Fruit fly (Drosophila melanogaster): ENCODE measurements around the gene CG31697.
A peak's percentile ranks its signal among the peaks of the same experiment; 100 is the strongest.

CG31697 gene

dm6 chr2L:19518636-19519086, 16.6 kb upstream of the CG31697 start, which contains the start of gene CG10132 (continued):
- TF ChIP-seq Dref (GFP tag; IDR thresholded peaks at IDR 0.05) (peak; percentile 58), Ets65A (GFP tag) (no peak), hbn (GFP tag; IDR thresholded peaks at IDR 0.05; ENCODE audit: partially characterized antibody) (0 out of 2 replicates have a peak, but pooled peaks have one; percentile 29), CG7271 (tag; optimal IDR thresholded peaks at IDR 0.05) (no peak), CG2889 (GFP tag; IDR thresholded peaks at IDR 0.05) (no peak), odd (GFP tag; optimal IDR thresholded peaks at IDR 0.05) (no peak), Dp (GFP tag; optimal IDR thresholded peaks at IDR 0.05) (peak; percentile 29), nau (GFP tag; optimal IDR thresholded peaks at IDR 0.05) (no peak), E2f2 (GFP tag; IDR thresholded peaks at IDR 0.05) (peak; percentile 47), nerfin-2 (GFP tag; IDR thresholded peaks at IDR 0.05; ENCODE audit: partially characterized antibody) (peak; percentile 26; the same call in 1 of the 2 replicates), CG7963 (GFP tag; IDR thresholded peaks at IDR 0.05; ENCODE audit: partially characterized antibody) (peak; percentile 57; the same call in 1 of the 3 replicates), CG13624 (GFP tag; optimal IDR thresholded peaks at IDR 0.05) (no peak), lbe (GFP tag; optimal IDR thresholded peaks at IDR 0.05) (no peak), CG10543 (GFP tag; optimal IDR thresholded peaks at IDR 0.05) (peak; percentile 5), trem (tag; optimal IDR thresholded peaks at IDR 0.05) (no peak), Rx (GFP tag; IDR thresholded peaks at IDR 0.05) (no peak), Myb (GFP tag; optimal IDR thresholded peaks at IDR 0.05) (peak; percentile 86), Abd-B (GFP tag; optimal IDR thresholded peaks at IDR 0.05) (no peak), CG43689 (GFP tag; IDR thresholded peaks at IDR 0.05) (no peak), sens (GFP tag) (peak; percentile 66), CG7987 (GFP tag; optimal IDR thresholded peaks at IDR 0.05) (no peak), CG34224 (GFP tag; IDR thresholded peaks at IDR 0.05; ENCODE audit: partially characterized antibody) (peak; percentile 59; the same call in 2 of the 3 replicates), CG6683 (GFP tag; optimal IDR thresholded peaks at IDR 0.05) (no peak), CG4617 (GFP tag; optimal IDR thresholded peaks at IDR 0.05; ENCODE audit: borderline replicate concordance) (no peak), ci (GFP tag; IDR thresholded peaks at IDR 0.05) (peak; percentile 36; the same call in 1 of the 3 replicates), CG34422 (GFP tag; IDR thresholded peaks at IDR 0.05) (peak; percentile 42; the same call in 1 of the 3 replicates), crol (GFP tag; IDR thresholded peaks at IDR 0.05) (peak; percentile 89), tna (GFP tag; IDR thresholded peaks at IDR 0.05; ENCODE audit: partially characterized antibody) (peak; percentile 58; the same call in 1 of the 2 replicates), CG33557 (GFP tag; optimal IDR thresholded peaks at IDR 0.05) (no peak), CG14965 (GFP tag; optimal IDR thresholded peaks at IDR 0.05; ENCODE audit: borderline replicate concordance) (no peak), CG16779 (GFP tag; IDR thresholded peaks at IDR 0.05) (no peak), CG6654 (GFP tag; optimal IDR thresholded peaks at IDR 0.05) (no peak), row (GFP tag; IDR thresholded peaks at IDR 0.05) (no peak), CTCF (GFP tag; optimal IDR thresholded peaks at IDR 0.05) (peak; percentile 73), Jarid2 (GFP tag; optimal IDR thresholded peaks at IDR 0.05) (no peak), CG17359 (tag; optimal IDR thresholded peaks at IDR 0.05) (no peak), CG2116 (GFP tag; optimal IDR thresholded peaks at IDR 0.05) (peak; percentile 21), bowl (GFP tag; IDR thresholded peaks at IDR 0.05) (no peak), CG11247 (GFP tag; IDR thresholded peaks at IDR 0.05) (no peak), mld (GFP tag; IDR thresholded peaks at IDR 0.05; ENCODE audit: partially characterized antibody) (peak; percentile 70; the same call in 2 of the 3 replicates), NK7.1 (GFP tag; optimal IDR thresholded peaks at IDR 0.05) (no peak), CG14441 (GFP tag; IDR thresholded peaks at IDR 0.05) (no peak), YL-1 (GFP tag; optimal IDR thresholded peaks at IDR 0.05) (peak; percentile 13), Max (GFP tag; optimal IDR thresholded peaks at IDR 0.05) (no peak), ash1 (GFP tag; optimal IDR thresholded peaks at IDR 0.05) (no peak), zen (tag; optimal IDR thresholded peaks at IDR 0.05) (no peak), CG17385 (GFP tag; optimal IDR thresholded peaks at IDR 0.05) (no peak), Sox100B (GFP tag; optimal IDR thresholded peaks at IDR 0.05) (no peak), mirr (GFP tag; optimal IDR thresholded peaks at IDR 0.05) (no peak), Hey (tag; optimal IDR thresholded peaks at IDR 0.05) (no peak), CG5245 (GFP tag; optimal IDR thresholded peaks at IDR 0.05) (no peak)

Measured in whole organism, embryonic.